Worm (Caenorhabditis elegans): Measurements from ENCODE around the gene pod-1.

- no peak for TF ChIP-seq ceh-16 (tag; optimal IDR thresholded peaks at IDR 0.05)
- peak; percentile 20 for TF ChIP-seq nhr-25 (tag; optimal IDR thresholded peaks at IDR 0.05)
- TF ChIP-seq ztf-11 (tag; optimal IDR thresholded peaks at IDR 0.05), result no peak
- no peak for TF ChIP-seq unc-39 (tag; optimal IDR thresholded peaks at IDR 0.05)
- no peak for TF ChIP-seq snpc-4 (tag; optimal IDR thresholded peaks at IDR 0.05)
- no peak for TF ChIP-seq lin-39 (tag; optimal IDR thresholded peaks at IDR 0.05)
- no peak for TF ChIP-seq fkh-10 (GFP tag; optimal IDR thresholded peaks at IDR 0.05)
These were observed 32.1 kb upstream of the pod-1 start for ce11 chrIII:13556039-13556438.
